Worm (Caenorhabditis elegans) whole organism, midembryonic: ENCODE measurements around the gene F41H10.4.

Source experiments
- cog-1 ChIP-seq: sonication (generic microtip); optimal IDR thresholded peaks from 2 replicates; lab custom pipeline; 2016; ENCODE audit warnings: missing genetic modification characterization, missing compliant biosample characterization
- flt-1 ChIP-seq: fragments of 200-800 bp; sonication (Bioruptor generic); IDR thresholded peaks from 2 replicates; pipeline ENCODE4 v1.3.6; 2022; ENCODE audit warnings: missing genetic modification characterization, missing compliant biosample characterization
- klf-2 ChIP-seq: fragments of 200-800 bp; sonication (Bioruptor generic); conservative IDR thresholded peaks from 2 replicates; pipeline ENCODE4 v1.3.6; 2022; ENCODE audit warnings: missing genetic modification reagents, missing genetic modification characterization, missing compliant biosample characterization
- med-1 ChIP-seq: sonication (generic microtip); optimal IDR thresholded peaks from 2 replicates; lab custom pipeline; 2017; ENCODE audit warnings: missing genetic modification characterization, mild to moderate bottlenecking, missing compliant biosample characterization, antibody characterized with exemption, missing genetic modification reagents; ENCODE audit not compliant: insufficient read depth
- ref-1 ChIP-seq: fragments of 200-800 bp; sonication (Bioruptor generic); conservative IDR thresholded peaks from 2 replicates; pipeline ENCODE4 v1.3.6; 2022; ENCODE audit warnings: missing genetic modification reagents, missing genetic modification characterization, missing compliant biosample characterization
- tab-1 ChIP-seq: fragments of 200-800 bp; sonication (Bioruptor generic); IDR thresholded peaks from 2 replicates; pipeline ENCODE4 v1.3.6; 2022; ENCODE audit warnings: missing genetic modification characterization, missing compliant biosample characterization
- ztf-23 ChIP-seq: fragments of 200-800 bp; sonication (Bioruptor generic); IDR thresholded peaks from 2 replicates; pipeline ENCODE4 v1.3.6; 2022; ENCODE audit warnings: missing genetic modification reagents, missing genetic modification characterization, missing compliant biosample characterization
- ztf-29 ChIP-seq: fragments of 200-800 bp; sonication (Bioruptor generic); IDR thresholded peaks from 2 replicates; pipeline ENCODE4 v1.3.6; 2022; ENCODE audit warnings: missing genetic modification reagents, missing genetic modification characterization, missing compliant biosample characterization

DNA sequence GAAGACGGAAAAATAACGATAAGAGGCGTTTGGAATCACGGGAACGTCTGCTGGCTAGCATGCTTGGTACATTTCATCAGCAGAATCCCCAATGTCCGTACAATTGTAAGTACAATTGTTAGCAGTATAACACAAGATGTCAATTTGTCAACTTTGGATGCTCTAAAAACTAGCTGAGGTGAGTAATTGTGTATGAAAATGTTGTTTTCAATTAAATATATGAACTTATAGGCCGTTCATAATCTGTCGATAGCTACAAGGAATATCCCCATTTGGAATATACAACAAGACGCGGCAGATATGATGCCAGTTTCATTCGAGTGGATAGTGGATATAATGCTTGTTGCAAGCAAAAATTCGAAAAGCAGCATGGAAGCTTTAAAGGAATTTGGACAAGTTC lies 20.7 kb downstream of the F41H10.4 start, which contains the start of gene F41H10.12:
- TF ChIP-seq ref-1 (GFP tag; lab: Robert Waterston, UW), result no peak
- no peak for TF ChIP-seq cog-1 (tag; lab: Kevin White, UChicago)
- TF ChIP-seq ztf-23 (GFP tag; lab: Robert Waterston, UW), result no peak
- TF ChIP-seq tab-1, result no peak
- TF ChIP-seq ztf-29 (GFP tag; lab: Robert Waterston, UW), result no peak
- no peak for TF ChIP-seq med-1 (GFP tag; lab: Kevin White, UChicago)
- no peak for TF ChIP-seq flt-1 (GFP tag; lab: Robert Waterston, UW)
- TF ChIP-seq klf-2 (GFP tag; lab: Robert Waterston, UW), result no peak
